Fruit fly (Drosophila melanogaster) whole organism, embryonic: ENCODE results near the gene CG6465.

Experiments
- Bteb2 ChIP-seq: fragments of 200-800 bp; sonication (Bioruptor generic); optimal IDR thresholded peaks from 2 replicates; lab custom pipeline; 2016; ENCODE audit warnings: missing biosample characterization, missing genetic modification characterization
- CG1024 ChIP-seq: fragments of 200-800 bp; sonication (Bioruptor generic); IDR thresholded peaks from 2 replicates; pipeline ENCODE4 v1.3.6; 2022; ENCODE audit warnings: missing biosample characterization, missing genetic modification characterization
- CG12071 ChIP-seq: fragments of 200-800 bp; sonication (Bioruptor generic); optimal IDR thresholded peaks from 3 replicates; lab custom pipeline; 2018; ENCODE audit warnings: missing biosample characterization, mild to moderate bottlenecking, missing genetic modification characterization
- CG12299 ChIP-seq: fragments of 200-800 bp; sonication (Bioruptor generic); optimal IDR thresholded peaks from 2 replicates; lab custom pipeline; 2018; ENCODE audit warnings: missing biosample characterization, mild to moderate bottlenecking, missing genetic modification characterization
- CG1233 ChIP-seq: fragments of 200-800 bp; sonication (Bioruptor generic); optimal IDR thresholded peaks from 4 replicates; lab custom pipeline; 2018; ENCODE audit warnings: missing biosample characterization, mild to moderate bottlenecking, missing genetic modification characterization
- CG12659 ChIP-seq: fragments of 200-800 bp; sonication (Bioruptor generic); optimal IDR thresholded peaks from 3 replicates; lab custom pipeline; 2017; ENCODE audit warnings: mild to moderate bottlenecking, missing biosample characterization, missing genetic modification reagents, missing genetic modification characterization
- CG13424 ChIP-seq: fragments of 200-800 bp; sonication (Bioruptor generic); optimal IDR thresholded peaks from 2 replicates; lab custom pipeline; 2019; ENCODE audit warnings: missing biosample characterization, mild to moderate bottlenecking, missing genetic modification characterization, moderate library complexity
- CG14710 ChIP-seq: fragments of 200-800 bp; sonication (Bioruptor generic); optimal IDR thresholded peaks from 3 replicates; lab custom pipeline; 2019; ENCODE audit warnings: missing biosample characterization, mild to moderate bottlenecking, missing genetic modification characterization, moderate library complexity
- CG15601 ChIP-seq: fragments of 200-800 bp; sonication (Bioruptor generic); optimal IDR thresholded peaks from 3 replicates; lab custom pipeline; 2019; ENCODE audit warnings: missing biosample characterization, mild to moderate bottlenecking, missing genetic modification characterization, moderate library complexity
- CG15696 ChIP-seq: fragments of 200-800 bp; sonication (Bioruptor generic); optimal IDR thresholded peaks from 2 replicates; lab custom pipeline; 2019; ENCODE audit warnings: missing biosample characterization, mild to moderate bottlenecking, missing genetic modification characterization, moderate library complexity
- CG17328 ChIP-seq: fragments of 200-800 bp; sonication (Bioruptor generic); IDR thresholded peaks from 2 replicates; pipeline ENCODE4 v1.3.6; 2022; ENCODE audit warnings: missing biosample characterization, missing genetic modification characterization
- CG17612 ChIP-seq: fragments of 200-800 bp; sonication (Bioruptor generic); IDR thresholded peaks from 2 replicates; pipeline ENCODE4 v1.3.6; 2022; ENCODE audit warnings: missing biosample characterization, missing genetic modification characterization
- CG18476 ChIP-seq: fragments of 200-800 bp; sonication (Bioruptor generic); optimal IDR thresholded peaks from 2 replicates; lab custom pipeline; 2016; ENCODE audit warnings: missing biosample characterization, mild to moderate bottlenecking, missing genetic modification characterization
- CG2712 ChIP-seq: fragments of 200-800 bp; optimal IDR thresholded peaks from 3 replicates; lab custom pipeline; 2019; ENCODE audit warnings: missing biosample characterization, mild to moderate bottlenecking, missing genetic modification characterization, moderate library complexity
- CG30403 ChIP-seq: fragments of 200-800 bp; sonication (Bioruptor generic); optimal IDR thresholded peaks from 3 replicates; lab custom pipeline; 2016; ENCODE audit warnings: missing biosample characterization, missing genetic modification characterization
- CG4404 ChIP-seq: fragments of 200-800 bp; sonication (Bioruptor generic); IDR thresholded peaks from 2 replicates; pipeline ENCODE4 v1.3.6; 2022; ENCODE audit warnings: missing biosample characterization, missing genetic modification characterization
- CG7786 ChIP-seq: fragments of 200-800 bp; sonication (Bioruptor generic); optimal IDR thresholded peaks from 2 replicates; lab custom pipeline; 2016; ENCODE audit warnings: missing biosample characterization, missing genetic modification characterization
- CG7839 ChIP-seq: fragments of 200-800 bp; sonication (Bioruptor generic); optimal IDR thresholded peaks from 3 replicates; lab custom pipeline; 2018; ENCODE audit warnings: missing biosample characterization, mild to moderate bottlenecking, missing genetic modification characterization, moderate library complexity
- CG8388 ChIP-seq: fragments of 200-800 bp; sonication (Bioruptor generic); optimal IDR thresholded peaks from 2 replicates; lab custom pipeline; 2019; ENCODE audit warnings: missing biosample characterization, mild to moderate bottlenecking, missing genetic modification characterization, moderate library complexity
- Elba2 ChIP-seq: fragments of 200-800 bp; sonication (Bioruptor generic); optimal IDR thresholded peaks from 3 replicates; lab custom pipeline; 2016; ENCODE audit warnings: missing biosample characterization, missing genetic modification characterization
- Hr3 ChIP-seq: fragments of 200-800 bp; sonication (Bioruptor generic); optimal IDR thresholded peaks from 3 replicates; lab custom pipeline; 2016; ENCODE audit warnings: missing biosample characterization, missing genetic modification characterization
- Hr78 ChIP-seq, 2 experiments: fragments of 200-800 bp in 1 of 2; fragments of >200 bp in 1 of 2; sonication (Bioruptor generic) in 1 of 2; optimal IDR thresholded peaks; 2 replicates each; lab custom pipeline; 2017 to 2019; ENCODE audit warnings: missing biosample characterization in 2 of 2, missing genetic modification characterization in 2 of 2, mild to moderate bottlenecking in 1 of 2, moderate library complexity in 1 of 2
- MESR4 ChIP-seq: fragments of 200-800 bp; sonication (Bioruptor generic); optimal IDR thresholded peaks from 2 replicates; lab custom pipeline; 2018; ENCODE audit warnings: missing biosample characterization, mild to moderate bottlenecking, missing genetic modification characterization, moderate library complexity
- NK7.1 ChIP-seq: fragments of 200-800 bp; sonication (Bioruptor generic); optimal IDR thresholded peaks from 3 replicates; lab custom pipeline; 2016; ENCODE audit warnings: missing biosample characterization, missing genetic modification characterization
- PHDP ChIP-seq: fragments of 200-800 bp; sonication (Bioruptor generic); optimal IDR thresholded peaks from 3 replicates; lab custom pipeline; 2018; ENCODE audit warnings: missing biosample characterization, mild to moderate bottlenecking, missing genetic modification characterization, moderate library complexity
- Six4 ChIP-seq: fragments of 200-800 bp; sonication (Bioruptor generic); optimal IDR thresholded peaks from 2 replicates; lab custom pipeline; 2016; ENCODE audit warnings: missing biosample characterization, missing genetic modification characterization
- Sox100B ChIP-seq: fragments of 200-800 bp; sonication (Bioruptor generic); optimal IDR thresholded peaks from 3 replicates; lab custom pipeline; 2018; ENCODE audit warnings: missing biosample characterization, mild to moderate bottlenecking, missing genetic modification characterization
- Spps ChIP-seq: fragments of 200-800 bp; sonication (Bioruptor generic); optimal IDR thresholded peaks from 2 replicates; lab custom pipeline; 2018; ENCODE audit warnings: missing biosample characterization, mild to moderate bottlenecking, missing genetic modification characterization
- chn ChIP-seq: fragments of 200-800 bp; sonication (Bioruptor generic); optimal IDR thresholded peaks from 2 replicates; lab custom pipeline; 2016; ENCODE audit warnings: missing biosample characterization, missing genetic modification characterization
- dysf ChIP-seq: fragments of 200-800 bp; sonication (Bioruptor generic); IDR thresholded peaks from 3 replicates; pipeline ENCODE4 v1.3.6; 2022; ENCODE audit warnings: missing biosample characterization, missing genetic modification characterization
- ems ChIP-seq: fragments of 200-800 bp; sonication (Bioruptor generic); optimal IDR thresholded peaks from 3 replicates; lab custom pipeline; 2016; ENCODE audit warnings: missing biosample characterization, missing genetic modification characterization
- en ChIP-seq: fragments of 200-800 bp; sonication (Bioruptor generic); optimal IDR thresholded peaks from 2 replicates; lab custom pipeline; 2016; ENCODE audit warnings: missing biosample characterization, missing genetic modification characterization
- gem ChIP-seq: fragments of 200-800 bp; sonication (Bioruptor generic); optimal IDR thresholded peaks from 2 replicates; lab custom pipeline; 2019; ENCODE audit warnings: missing biosample characterization, mild to moderate bottlenecking, missing genetic modification characterization, moderate library complexity
- grau ChIP-seq: fragments of 200-800 bp; optimal IDR thresholded peaks from 3 replicates; lab custom pipeline; 2019; ENCODE audit warnings: missing biosample characterization, mild to moderate bottlenecking, missing genetic modification characterization, moderate library complexity
- her ChIP-seq: fragments of 200-800 bp; sonication (Bioruptor generic); optimal IDR thresholded peaks from 2 replicates; lab custom pipeline; 2016; ENCODE audit warnings: missing biosample characterization, missing genetic modification characterization
- lola ChIP-seq, 3 experiments: fragments of >200 bp in 2 of 3; fragments of 200-800 bp in 1 of 3; sonication (Bioruptor generic) in 1 of 3; optimal IDR thresholded peaks; 2 replicates each; lab custom pipeline; 2017 to 2019; ENCODE audit warnings: missing biosample characterization in 3 of 3, missing genetic modification characterization in 3 of 3, mild to moderate bottlenecking in 1 of 3, moderate library complexity in 1 of 3
- org-1 ChIP-seq: fragments of 200-800 bp; sonication (Bioruptor generic); optimal IDR thresholded peaks from 2 replicates; lab custom pipeline; 2017; ENCODE audit warnings: missing biosample characterization, missing genetic modification characterization
- pum ChIP-seq: fragments of 200-800 bp; sonication (Bioruptor generic); optimal IDR thresholded peaks from 2 replicates; lab custom pipeline; 2016; ENCODE audit warnings: missing biosample characterization, missing genetic modification characterization
- tin ChIP-seq: fragments of 200-800 bp; sonication (Bioruptor generic); optimal IDR thresholded peaks from 3 replicates; lab custom pipeline; 2016; ENCODE audit warnings: missing biosample characterization, missing genetic modification characterization
- tll ChIP-seq, 2 experiments: fragments of 200-800 bp in 1 of 2; fragments of >200 bp in 1 of 2; sonication (Bioruptor generic) in 1 of 2; optimal IDR thresholded peaks; 2 replicates each; lab custom pipeline; 2017 to 2019; ENCODE audit warnings: missing biosample characterization in 2 of 2, missing genetic modification characterization in 2 of 2, mild to moderate bottlenecking in 1 of 2, moderate library complexity in 1 of 2
- trh ChIP-seq: fragments of 200-800 bp; sonication (Bioruptor generic); optimal IDR thresholded peaks from 2 replicates; lab custom pipeline; 2016; ENCODE audit warnings: missing biosample characterization, missing genetic modification characterization
- vnd ChIP-seq: fragments of 200-800 bp; sonication (Bioruptor generic); IDR thresholded peaks from 3 replicates; pipeline ENCODE4 v1.3.6; 2022; ENCODE audit warnings: missing biosample characterization, missing genetic modification characterization; ENCODE audit not compliant: partially characterized antibody
- zen ChIP-seq: fragments of 200-800 bp; sonication (Bioruptor generic); optimal IDR thresholded peaks from 3 replicates; lab custom pipeline; 2018; ENCODE audit warnings: missing biosample characterization, mild to moderate bottlenecking, missing genetic modification characterization, moderate library complexity

CG6465 gene

DNA sequence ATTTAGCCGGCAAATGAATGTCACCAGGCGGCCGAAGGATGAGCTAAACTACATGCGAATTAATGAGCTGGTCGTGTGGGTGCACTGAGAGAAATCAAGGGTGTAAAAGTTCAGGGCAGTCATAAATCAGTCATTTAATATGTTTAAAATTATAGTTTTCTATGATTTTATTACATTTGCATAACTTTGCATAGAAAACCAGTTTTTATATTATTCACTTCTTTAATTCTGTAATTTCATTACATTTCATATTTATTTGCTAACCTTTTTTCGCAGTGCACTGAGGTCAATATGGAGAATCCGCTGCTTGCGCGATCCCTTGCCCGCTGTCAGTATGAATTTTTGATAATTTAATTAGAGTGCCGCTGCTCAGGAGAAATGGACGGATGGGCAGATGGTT is 35.8 kb downstream of the CG6465 start (continued):
- TF ChIP-seq MESR4 (GFP tag; lab: Kevin White, UChicago): no peak
- peak; percentile 17 for TF ChIP-seq chn
- TF ChIP-seq Hr78 (GFP tag; optimal IDR thresholded peaks at IDR 0.05; lab: Kevin White, UChicago): no peak
- no peak for TF ChIP-seq en (GFP tag; lab: Kevin White, UChicago)
- TF ChIP-seq CG7839 (tag; lab: Kevin White, UChicago): peak; percentile 56
- no peak for TF ChIP-seq ems (GFP tag; lab: Kevin White, UChicago)
- TF ChIP-seq vnd (GFP tag; lab: Robert Waterston, UW): no peak
- peak; percentile 37 for TF ChIP-seq Spps (tag; lab: Kevin White, UChicago)
- peak; percentile 43 for TF ChIP-seq grau (tag; lab: Kevin White, UChicago)
- TF ChIP-seq NK7.1 (GFP tag; lab: Kevin White, UChicago): no peak
- TF ChIP-seq PHDP: peak; percentile 5
- peak; percentile 4 for TF ChIP-seq CG12659 (GFP tag; lab: Kevin White, UChicago)
- TF ChIP-seq CG17328 (GFP tag; lab: Robert Waterston, UW): peak; percentile 54; the same call in 1 of the 2 replicates
- TF ChIP-seq CG2712 (tag; lab: Kevin White, UChicago): peak; percentile 65
- TF ChIP-seq CG7786 (GFP tag; lab: Kevin White, UChicago): no peak
- TF ChIP-seq trh (GFP tag; lab: Kevin White, UChicago): peak; percentile 4
- peak; percentile 5 for TF ChIP-seq CG18476
- TF ChIP-seq tin (GFP tag; lab: Kevin White, UChicago): peak; percentile 26
- TF ChIP-seq CG1024 (GFP tag; lab: Robert Waterston, UW): no peak
- peak in 1 of 3 experiments; percentile 64 for TF ChIP-seq lola (GFP tag; optimal IDR thresholded peaks at IDR 0.05; lab: Kevin White, UChicago)
- peak; percentile 74 for TF ChIP-seq gem
- peak; percentile 46; the same call in 2 of the 3 replicates for TF ChIP-seq dysf
- TF ChIP-seq CG17612: 0 out of 2 replicates have a peak, but pooled peaks have one; percentile 27
- no peak for TF ChIP-seq Six4
- TF ChIP-seq zen (tag; lab: Kevin White, UChicago): peak; percentile 86
- TF ChIP-seq Elba2 (GFP tag; lab: Kevin White, UChicago): peak; percentile 19
- no peak for TF ChIP-seq CG1233 (GFP tag; lab: Kevin White, UChicago)
- TF ChIP-seq CG12299: no peak
- peak; percentile 49 for TF ChIP-seq Hr3 (GFP tag; lab: Kevin White, UChicago)
- TF ChIP-seq her (GFP tag; lab: Kevin White, UChicago): no peak
- TF ChIP-seq CG15696: peak; percentile 67
- no peak for TF ChIP-seq org-1 (GFP tag; lab: Kevin White, UChicago)
- peak; percentile 52 for TF ChIP-seq CG14710
- TF ChIP-seq CG13424: peak; percentile 6
- peak; percentile 6 for TF ChIP-seq Sox100B (GFP tag; lab: Kevin White, UChicago)
- TF ChIP-seq pum: no peak
- TF ChIP-seq CG8388 (GFP tag; lab: Kevin White, UChicago): peak; percentile 26
- TF ChIP-seq CG30403: peak; percentile 31
- TF ChIP-seq tll (GFP tag; optimal IDR thresholded peaks at IDR 0.05; lab: Kevin White, UChicago): no peak
- TF ChIP-seq CG15601 (tag; lab: Kevin White, UChicago): peak; percentile 33
- TF ChIP-seq CG4404 (GFP tag; lab: Robert Waterston, UW): peak; percentile 74
- no peak for TF ChIP-seq CG12071 (GFP tag; lab: Kevin White, UChicago)
- no peak for TF ChIP-seq Bteb2 (GFP tag; lab: Kevin White, UChicago)
- TF ChIP-seq, all 482 proteins: peak for 127
